Worm (Caenorhabditis elegans) whole organism, midembryonic: ENCODE measurements around the gene ftt-2.

Source experiments
- med-1 ChIP-seq: sonication (generic microtip); optimal IDR thresholded peaks from 2 replicates; lab custom pipeline; 2017; ENCODE audit warnings: missing genetic modification characterization, mild to moderate bottlenecking, missing compliant biosample characterization, antibody characterized with exemption, missing genetic modification reagents; ENCODE audit not compliant: insufficient read depth
- tab-1 ChIP-seq: fragments of 200-800 bp; sonication (Bioruptor generic); IDR thresholded peaks from 2 replicates; pipeline ENCODE4 v1.3.6; 2022; ENCODE audit warnings: missing genetic modification characterization, missing compliant biosample characterization
- ztf-23 ChIP-seq: fragments of 200-800 bp; sonication (Bioruptor generic); IDR thresholded peaks from 2 replicates; pipeline ENCODE4 v1.3.6; 2022; ENCODE audit warnings: missing genetic modification reagents, missing genetic modification characterization, missing compliant biosample characterization

DNA sequence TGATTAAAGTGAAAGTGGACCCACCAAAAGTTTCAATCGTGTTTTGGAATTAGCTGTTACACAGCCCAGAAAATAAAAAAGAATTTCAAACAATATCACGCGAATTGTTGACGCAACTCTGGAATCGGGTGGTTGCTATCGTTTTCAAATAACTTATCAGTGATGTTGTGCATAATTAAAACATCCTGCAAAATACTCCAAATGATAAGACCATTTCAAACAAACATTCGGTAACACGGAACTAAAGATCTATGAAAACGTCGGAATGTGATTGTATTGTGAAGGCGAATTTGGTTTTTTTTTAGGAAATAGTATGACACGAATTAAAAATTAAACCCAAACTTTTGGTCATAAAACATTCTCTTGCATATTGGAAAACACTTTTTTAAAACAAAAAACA lies 23.4 kb upstream of the ftt-2 start, which contains the start of gene spp-30:
- TF ChIP-seq ztf-23 (GFP tag; lab: Robert Waterston, UW), result no peak
- TF ChIP-seq med-1 (GFP tag; lab: Kevin White, UChicago), result no peak
- no peak for TF ChIP-seq tab-1
